Fruit fly (Drosophila melanogaster): ENCODE results near the gene Ugt36A1.

The Ugt36A1 gene

DNA sequence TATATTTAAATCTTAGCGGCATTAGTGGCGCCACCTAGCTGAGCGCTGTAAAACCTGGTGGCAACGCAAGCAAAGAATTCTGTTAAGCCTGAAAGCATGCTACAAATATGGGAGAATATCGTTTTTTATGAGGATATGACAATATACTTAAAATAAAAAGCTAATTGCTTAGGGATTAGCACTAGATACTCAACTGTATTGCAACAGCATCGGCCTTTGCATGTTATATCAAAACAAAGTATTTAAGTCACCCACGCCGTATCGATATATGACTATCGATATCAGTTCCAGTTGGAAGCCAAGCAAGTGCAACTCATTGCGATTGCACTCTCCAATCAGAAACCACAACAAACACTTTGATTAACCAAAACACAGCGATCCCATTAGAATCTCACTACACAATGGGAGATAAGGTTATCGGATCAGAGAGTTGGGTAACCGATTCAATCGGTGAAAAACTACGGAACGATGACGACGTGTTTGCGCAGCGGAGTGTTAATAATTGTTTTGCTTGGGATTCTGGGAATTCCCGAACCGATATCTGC lies at the start of gene Ugt36A1 (continued):
- TF ChIP-seq HmgD (GFP tag; optimal IDR thresholded peaks at IDR 0.05) (no peak), CG2129 (GFP tag; IDR thresholded peaks at IDR 0.05; ENCODE audit: partially characterized antibody) (peak; percentile 66), exex (tag; optimal IDR thresholded peaks at IDR 0.05) (peak; percentile 71), CG10979 (tag; optimal IDR thresholded peaks at IDR 0.05) (no peak), H2.0 (GFP tag; IDR thresholded peaks at IDR 0.05) (no peak), bbx (GFP tag; IDR thresholded peaks at IDR 0.05; ENCODE audit: partially characterized antibody) (peak; percentile 86), Atf3 (GFP tag; optimal IDR thresholded peaks at IDR 0.05) (no peak), CG4404 (GFP tag; IDR thresholded peaks at IDR 0.05) (no peak), org-1 (GFP tag; optimal IDR thresholded peaks at IDR 0.05) (no peak), CG4820 (GFP tag; optimal IDR thresholded peaks at IDR 0.05) (no peak), kah (GFP tag; optimal IDR thresholded peaks at IDR 0.05) (no peak), ATbp (GFP tag; optimal IDR thresholded peaks at IDR 0.05) (no peak), Ravus (GFP tag; IDR thresholded peaks at IDR 0.05) (no peak), CG8944 (GFP tag; optimal IDR thresholded peaks at IDR 0.05) (no peak), CG7963 (GFP tag; IDR thresholded peaks at IDR 0.05; ENCODE audit: partially characterized antibody) (peak; percentile 86), nerfin-1 (tag; optimal IDR thresholded peaks at IDR 0.05) (no peak), CG34422 (GFP tag; IDR thresholded peaks at IDR 0.05) (no peak), onecut (GFP tag; IDR thresholded peaks at IDR 0.05) (peak; percentile 88), CG11398 (GFP tag; optimal IDR thresholded peaks at IDR 0.05) (no peak), pzg (GFP tag; optimal IDR thresholded peaks at IDR 0.05) (peak; percentile 19), CG34376 (GFP tag; optimal IDR thresholded peaks at IDR 0.05) (peak; percentile 42), HHEX (GFP tag; optimal IDR thresholded peaks at IDR 0.05) (no peak), abd-A (tag; optimal IDR thresholded peaks at IDR 0.05) (no peak), CG6791 (GFP tag; IDR thresholded peaks at IDR 0.05; ENCODE audit: partially characterized antibody) (peak; percentile 81), CG2678 (tag; optimal IDR thresholded peaks at IDR 0.05) (no peak), CG2116 (GFP tag; optimal IDR thresholded peaks at IDR 0.05) (peak; percentile 62), gfzf (GFP tag; optimal IDR thresholded peaks at IDR 0.05) (no peak), CG6854 (GFP tag; optimal IDR thresholded peaks at IDR 0.05) (no peak), fd3F (GFP tag; optimal IDR thresholded peaks at IDR 0.05) (no peak), Optix (GFP tag; IDR thresholded peaks at IDR 0.05) (no peak), CG12299 (tag; optimal IDR thresholded peaks at IDR 0.05) (no peak), CG30020 (tag; optimal IDR thresholded peaks at IDR 0.05) (no peak), chn (GFP tag; optimal IDR thresholded peaks at IDR 0.05) (no peak), insv (GFP tag; optimal IDR thresholded peaks at IDR 0.05) (peak; percentile 99 to 100), CTCF (GFP tag; optimal IDR thresholded peaks at IDR 0.05) (peak; percentile 92), amos (GFP tag; IDR thresholded peaks at IDR 0.05; ENCODE audit: partially characterized antibody) (peak; percentile 76), E2f2 (GFP tag; IDR thresholded peaks at IDR 0.05) (peak; percentile 96), slp2 (GFP tag; optimal IDR thresholded peaks at IDR 0.05) (no peak), Sox100B (GFP tag; optimal IDR thresholded peaks at IDR 0.05) (no peak), CG11247 (GFP tag; IDR thresholded peaks at IDR 0.05) (no peak), CG18011 (GFP tag; optimal IDR thresholded peaks at IDR 0.05) (no peak), Hr78 (GFP tag; optimal IDR thresholded peaks at IDR 0.05) (no peak), Stat92E (GFP tag; optimal IDR thresholded peaks at IDR 0.05) (peak in 1 of 3 experiments; percentile 26), unc-4 (GFP tag; IDR thresholded peaks at IDR 0.05; ENCODE audit: partially characterized antibody) (peak; percentile 81), CG13287 (GFP tag; IDR thresholded peaks at IDR 0.05; ENCODE audit: partially characterized antibody) (peak; percentile 91), ac (GFP tag; optimal IDR thresholded peaks at IDR 0.05) (no peak), Dref (GFP tag; IDR thresholded peaks at IDR 0.05) (peak; percentile 59), Ets97D (GFP tag; optimal IDR thresholded peaks at IDR 0.05) (no peak), CG34224 (GFP tag; IDR thresholded peaks at IDR 0.05; ENCODE audit: partially characterized antibody) (peak; percentile 85), dpn (GFP tag; optimal IDR thresholded peaks at IDR 0.05) (no peak)
